Worm (Caenorhabditis elegans) whole organism, L4/young adult: ENCODE data around the gene K10B3.5.

ENCODE experiments used
- W03F9.2 ChIP-seq: fragments of 150-350 bp; optimal IDR thresholded peaks from 2 replicates; lab custom pipeline; 2014; ENCODE audit warnings: missing biosample characterization, missing genetic modification characterization
- dao-5 ChIP-seq: sonication (generic microtip); optimal IDR thresholded peaks from 2 replicates; lab custom pipeline; 2016; ENCODE audit warnings: missing genotype, missing genetic modification characterization, moderate library complexity, missing compliant biosample characterization
- him-1 ChIP-seq: sonication (generic microtip); optimal IDR thresholded peaks from 2 replicates; lab custom pipeline; 2016; ENCODE audit warnings: missing genotype, missing genetic modification reagents, missing genetic modification characterization, missing compliant biosample characterization

Gene K10B3.5

ce11 chrX:3106137-3106536 is at the start of gene K10B3.5:
Gene K10B3.5, minus strand, starts transcription at chrX:3106479.
- TF ChIP-seq W03F9.2 (tag; lab: Kevin White, UChicago) (peak; percentile 56), dao-5 (no peak), him-1 (tag; lab: Kevin White, UChicago) (peak; percentile 41)

DNA sequence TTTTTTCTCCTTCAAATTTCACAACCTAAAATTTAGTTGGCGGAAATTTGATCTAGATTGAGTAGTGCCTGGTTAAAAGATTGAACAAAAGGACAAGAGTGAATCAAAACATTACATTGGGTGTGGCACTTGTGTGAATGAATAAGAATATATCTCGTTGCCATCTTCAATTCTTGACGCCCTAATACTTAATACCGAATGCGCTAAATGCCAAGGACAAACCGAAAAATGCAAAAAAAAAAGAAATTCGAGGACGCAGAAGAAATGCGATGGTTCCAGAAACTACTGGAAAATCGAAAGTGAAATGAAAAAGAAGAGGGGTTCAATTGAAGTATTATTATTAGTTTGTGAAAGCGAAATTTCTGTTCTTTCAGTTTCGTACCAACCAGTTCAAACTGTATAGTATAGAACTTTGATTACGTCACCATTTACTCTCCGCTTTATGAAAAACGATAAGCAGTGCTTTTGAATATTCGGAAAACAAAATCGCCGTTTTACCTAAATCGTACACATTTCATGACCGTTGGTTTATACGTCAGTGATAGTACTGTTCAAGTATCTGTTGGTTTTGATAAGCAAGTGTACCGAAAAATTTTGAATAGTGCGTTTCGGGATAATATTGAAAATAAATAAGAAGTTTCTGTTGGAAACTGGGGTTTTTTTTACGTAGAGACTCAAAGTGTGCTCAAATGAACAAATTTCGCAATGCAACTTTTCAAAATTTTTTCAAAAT is 49.0 kb upstream of the K10B3.5 start:
- no peak for TF ChIP-seq dao-5
- TF ChIP-seq him-1 (tag; lab: Kevin White, UChicago), result no peak
- no peak for TF ChIP-seq W03F9.2 (tag; lab: Kevin White, UChicago)

ce11 chrX:3154562-3154961 is 48.3 kb upstream of the K10B3.5 start:
- TF ChIP-seq dao-5 (no peak), him-1 (tag; lab: Kevin White, UChicago) (no peak), W03F9.2 (tag; lab: Kevin White, UChicago) (no peak)

DNA sequence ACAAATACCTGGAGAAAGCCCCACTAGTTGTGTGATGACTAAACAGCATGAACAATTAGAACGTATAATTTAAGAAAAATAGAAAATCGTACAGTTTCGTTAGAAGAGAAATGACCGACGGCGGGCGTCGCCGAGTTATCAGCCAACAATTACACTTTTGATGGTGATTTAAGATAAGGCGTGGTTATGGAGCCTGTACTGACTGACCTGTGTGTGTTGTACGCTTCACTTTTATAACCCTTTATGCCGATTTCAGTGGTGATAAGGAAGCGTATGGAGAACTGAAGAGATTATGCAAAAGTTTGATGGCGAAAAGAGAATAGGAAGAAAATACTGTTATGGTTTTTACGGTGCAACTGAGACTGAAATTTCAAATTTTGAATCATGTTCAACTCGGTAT is 46.9 kb upstream of the K10B3.5 start:
- TF ChIP-seq dao-5, result no peak
- no peak for TF ChIP-seq W03F9.2 (tag; lab: Kevin White, UChicago)
- TF ChIP-seq him-1 (tag; lab: Kevin White, UChicago), result no peak

DNA sequence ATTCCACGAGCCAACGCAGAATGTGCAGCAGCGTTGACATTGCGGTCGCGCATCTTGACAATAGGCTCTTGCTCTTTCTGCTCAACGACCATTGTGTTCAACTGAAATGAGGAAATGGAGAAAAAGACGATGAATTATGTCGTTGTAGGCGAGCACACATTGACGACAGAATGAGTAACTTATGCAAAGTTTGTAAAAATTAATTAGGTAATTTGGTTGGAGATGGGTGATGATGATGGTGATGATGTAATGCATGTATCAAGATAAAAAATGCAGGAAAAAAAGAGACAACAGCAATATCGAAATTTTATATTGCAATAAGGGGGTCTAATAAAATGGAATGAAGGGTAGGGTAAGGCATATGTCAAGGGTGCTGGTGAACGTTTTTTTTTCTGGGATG is 46.1 kb upstream of the K10B3.5 start, which contains the start of gene bbln-1:
bbln-1 (minus strand) TSS at position 101 of the 400 bp plus-strand sequence.
- TF ChIP-seq him-1 (tag; lab: Kevin White, UChicago), result no peak
- no peak for TF ChIP-seq W03F9.2 (tag; lab: Kevin White, UChicago)
- no peak for TF ChIP-seq dao-5

- TF ChIP-seq him-1 (tag; lab: Kevin White, UChicago), result no peak
- TF ChIP-seq W03F9.2 (tag; lab: Kevin White, UChicago), result no peak
- TF ChIP-seq dao-5, result no peak
Observed at ce11 chrX:3145265-3145664, 39.0 kb upstream of the K10B3.5 start, which contains the start of gene C15C7.4. Gene C15C7.4, plus strand, starts transcription at chrX:3145565.

DNA sequence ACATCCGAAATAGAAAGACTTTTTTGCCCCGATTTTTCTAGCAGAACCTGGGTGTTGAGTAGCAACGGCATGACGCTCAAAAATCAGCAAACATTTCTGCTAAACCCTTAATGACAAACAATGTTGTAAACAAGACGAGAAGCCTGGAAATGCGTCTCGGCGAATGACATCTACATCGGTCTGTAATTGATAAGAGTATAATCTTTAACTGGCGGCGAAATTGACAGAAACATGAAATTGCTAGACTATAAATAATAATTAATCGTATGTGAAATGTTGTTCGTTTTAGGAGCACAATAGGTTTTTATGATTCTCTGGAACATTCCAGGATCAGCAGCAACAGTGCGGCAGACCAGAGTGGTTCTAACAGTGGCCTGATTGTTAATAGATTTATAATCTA is 35.4 kb upstream of the K10B3.5 start:
- TF ChIP-seq W03F9.2 (tag; lab: Kevin White, UChicago), result no peak
- TF ChIP-seq dao-5, result no peak

DNA sequence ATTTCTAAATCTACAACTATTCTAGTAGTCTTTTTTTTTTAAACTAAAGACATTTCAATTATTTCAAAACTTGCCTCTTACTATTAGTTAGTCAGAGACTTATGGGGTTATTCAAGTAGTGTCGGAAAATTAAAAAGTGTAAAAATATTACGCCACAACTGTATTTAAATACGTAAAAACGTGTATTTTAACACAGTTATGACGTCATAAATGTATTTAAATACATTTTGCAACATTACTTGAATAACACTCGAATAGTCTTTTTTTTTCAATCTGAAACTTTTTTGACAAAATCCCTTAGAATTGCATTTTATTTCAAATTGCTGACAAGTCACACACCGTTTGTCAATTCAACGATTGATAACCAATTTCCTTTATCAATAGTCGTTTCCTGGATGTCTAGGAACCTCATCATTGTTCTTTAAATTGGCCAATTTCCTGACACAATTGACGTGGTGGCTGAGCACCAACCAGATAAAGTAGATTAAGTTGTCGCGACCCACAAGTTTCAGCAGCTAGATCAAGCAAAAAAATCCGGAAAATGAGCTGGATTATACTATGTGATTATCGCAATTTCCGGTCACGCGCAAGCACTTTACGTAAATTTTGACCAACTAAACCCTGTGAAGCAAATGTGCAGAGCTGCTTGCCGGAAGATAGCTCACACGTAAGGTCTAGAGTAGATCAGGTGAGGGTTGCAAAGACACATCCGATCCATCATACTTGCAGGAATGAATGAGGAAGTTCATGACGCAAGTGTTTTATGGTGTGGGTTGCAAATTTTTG is 33.4 kb upstream of the K10B3.5 start:
- TF ChIP-seq him-1 (tag; lab: Kevin White, UChicago) (no peak), W03F9.2 (tag; lab: Kevin White, UChicago) (no peak), dao-5 (no peak)

DNA sequence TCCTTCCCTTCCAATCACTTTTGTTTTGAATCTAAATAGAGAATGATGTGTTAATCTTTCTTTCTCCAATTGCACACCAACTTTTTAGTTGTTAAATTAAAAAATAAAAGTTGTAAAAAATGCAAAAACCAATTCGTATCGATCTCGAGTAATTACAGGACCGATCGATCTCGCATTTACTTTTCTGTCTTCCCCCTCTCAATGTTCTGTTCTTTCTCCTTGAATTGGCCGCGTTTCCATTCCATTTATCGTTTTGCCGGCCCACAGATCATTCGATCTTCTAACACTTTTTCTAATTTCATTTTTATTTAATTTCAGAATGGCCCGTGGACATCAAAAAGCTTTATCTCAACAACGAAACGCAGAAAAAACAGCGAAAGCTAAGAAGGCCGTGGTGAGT is 28.9 kb upstream of the K10B3.5 start, which contains the start of gene K10B3.1:
K10B3.1 (plus strand) TSS at position 301 of the 400 bp plus-strand sequence.
- TF ChIP-seq W03F9.2 (tag; lab: Kevin White, UChicago), result no peak

DNA sequence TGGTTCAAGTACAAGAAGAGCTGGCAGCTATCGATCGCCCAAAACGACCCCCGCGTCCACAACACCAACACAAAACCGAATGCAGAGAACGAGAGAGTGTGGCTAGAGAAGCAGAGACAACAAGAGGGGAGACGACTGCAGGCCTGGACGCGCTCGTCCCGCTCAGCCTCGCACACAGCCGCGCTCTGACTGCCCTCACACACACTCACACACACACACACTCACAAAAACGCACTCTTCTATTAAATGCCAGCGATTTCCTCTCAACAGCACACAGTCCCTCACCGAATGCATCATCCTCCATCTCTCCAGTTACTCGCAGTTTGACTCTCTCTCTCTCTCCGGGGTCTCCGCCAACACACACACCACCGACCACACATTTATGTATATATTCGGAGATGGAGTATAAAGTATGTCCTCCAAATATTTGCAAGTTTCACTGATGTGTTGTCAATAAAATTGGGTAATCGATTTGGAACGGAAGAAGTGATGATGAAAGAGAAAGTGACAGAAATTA is 21.4 kb upstream of the K10B3.5 start:
- no peak for TF ChIP-seq dao-5
- peak; percentile 94 for TF ChIP-seq him-1 (tag; lab: Kevin White, UChicago)
- peak; percentile 75 for TF ChIP-seq W03F9.2 (tag; lab: Kevin White, UChicago)

DNA sequence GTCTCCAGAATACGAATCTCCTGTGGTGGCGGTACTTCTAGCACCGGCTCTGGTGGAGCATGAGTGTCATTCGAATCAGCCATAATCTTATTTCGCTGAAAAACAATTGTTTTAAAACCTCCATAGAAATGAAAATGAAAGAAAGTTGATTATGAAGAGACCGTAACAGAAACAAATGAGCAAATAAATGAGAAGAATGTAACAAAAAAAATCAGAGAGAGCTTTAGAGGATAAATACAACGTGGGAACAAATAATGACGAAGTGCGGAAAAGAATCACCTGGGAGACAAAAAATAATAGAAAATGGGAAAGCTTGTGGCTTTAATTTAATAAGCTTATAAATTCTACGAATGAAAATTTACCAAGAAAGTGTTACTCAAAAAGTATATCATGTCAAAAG is 20.7 kb upstream of the K10B3.5 start, which contains the start of gene spc-1:
spc-1 (minus strand) TSS at position 101 of the 400 bp plus-strand sequence.
- TF ChIP-seq dao-5, result no peak
- TF ChIP-seq W03F9.2 (tag; lab: Kevin White, UChicago), result no peak
- TF ChIP-seq him-1 (tag; lab: Kevin White, UChicago), result no peak

DNA sequence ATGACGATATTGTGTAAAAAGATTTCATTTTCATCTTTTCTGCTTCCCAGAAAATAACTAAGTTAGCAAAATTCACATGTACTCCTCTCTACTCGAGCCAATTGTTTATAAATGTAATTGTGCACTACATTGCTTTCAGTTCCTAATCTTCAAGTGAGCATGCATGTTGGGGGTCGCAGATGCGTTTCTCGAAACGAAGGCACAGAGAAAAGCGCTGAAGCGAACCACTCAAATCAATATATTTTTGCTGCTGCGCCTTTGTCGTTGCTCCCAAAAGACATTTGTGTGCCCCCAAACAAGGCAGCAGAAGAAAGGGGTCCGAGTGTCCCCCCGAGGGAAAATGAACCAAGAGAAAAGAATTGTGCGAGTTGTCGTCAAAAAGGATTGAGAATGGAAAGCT is 20.0 kb upstream of the K10B3.5 start:
- TF ChIP-seq W03F9.2 (tag; lab: Kevin White, UChicago), result no peak
- TF ChIP-seq him-1 (tag; lab: Kevin White, UChicago), result peak; percentile 77

DNA sequence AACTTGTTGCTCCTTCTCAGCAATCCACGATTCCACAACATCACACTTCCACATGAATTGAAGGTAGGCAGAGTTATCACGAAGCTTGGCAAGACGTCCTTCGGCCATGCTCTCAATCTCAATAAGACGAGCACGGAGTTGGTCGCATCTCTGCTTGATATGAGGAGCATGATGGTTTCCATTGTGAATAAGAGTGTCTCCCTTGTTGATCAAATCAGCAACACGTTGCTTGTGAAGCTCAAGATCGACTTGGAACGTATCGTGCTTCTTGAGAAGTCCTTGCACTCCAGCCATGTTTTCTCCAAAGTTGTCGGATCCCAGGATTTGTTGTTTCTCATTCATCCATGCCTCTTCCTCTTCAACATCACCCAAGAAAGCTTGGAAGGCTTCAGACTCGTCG is 13.3 kb upstream of the K10B3.5 start:
- TF ChIP-seq W03F9.2 (tag; lab: Kevin White, UChicago) (no peak), him-1 (tag; lab: Kevin White, UChicago) (no peak), dao-5 (no peak)
